Fruit fly (Drosophila melanogaster) whole organism, embryonic: ENCODE data around the gene CG34334.

Source experiments
- CG5953 ChIP-seq: fragments of 200-800 bp; sonication (Bioruptor generic); IDR thresholded peaks from 2 replicates; pipeline ENCODE4 v1.3.6; 2022; ENCODE audit warnings: missing biosample characterization, missing genetic modification characterization
- Mad ChIP-seq: fragments of 200-800 bp; sonication (Bioruptor generic); optimal IDR thresholded peaks from 2 replicates; lab custom pipeline; 2016; ENCODE audit warnings: missing biosample characterization, missing genetic modification characterization
- Sox102F ChIP-seq: fragments of 200-800 bp; sonication (Bioruptor generic); optimal IDR thresholded peaks from 2 replicates; lab custom pipeline; 2018; ENCODE audit warnings: missing biosample characterization, mild to moderate bottlenecking, missing genetic modification characterization, moderate library complexity
- bowl ChIP-seq: fragments of 200-800 bp; sonication (Bioruptor generic); IDR thresholded peaks from 2 replicates; pipeline ENCODE4 v1.3.6; 2022; ENCODE audit warnings: missing biosample characterization, missing genetic modification characterization
- kay ChIP-seq: fragments of 200-800 bp; sonication (Bioruptor generic); optimal IDR thresholded peaks from 2 replicates; lab custom pipeline; 2016; ENCODE audit warnings: missing biosample characterization, missing genetic modification characterization
- lmd ChIP-seq: fragments of 200-800 bp; sonication (Bioruptor generic); IDR thresholded peaks from 2 replicates; pipeline ENCODE4 v1.3.6; 2022; ENCODE audit warnings: missing biosample characterization, missing genetic modification characterization
- pan ChIP-seq, 4 experiments: fragments of >200 bp in 3 of 4; fragments of 200-800 bp in 1 of 4; sonication (Bioruptor generic) in 1 of 4; optimal IDR thresholded peaks in 3 of 4; IDR thresholded peaks in 1 of 4; 2 replicates each; pipeline versions ENCODE4 v1.3.6 to Lab custom; 2017 to 2022; ENCODE audit warnings: missing biosample characterization in 2 of 4, missing genetic modification characterization in 2 of 4, mixed read lengths in 1 of 4
- sima ChIP-seq: fragments of 200-800 bp; sonication (Bioruptor generic); optimal IDR thresholded peaks from 2 replicates; lab custom pipeline; 2016; ENCODE audit warnings: missing biosample characterization, missing genetic modification characterization
- slp2 ChIP-seq: fragments of 200-800 bp; sonication (Bioruptor generic); optimal IDR thresholded peaks from 2 replicates; lab custom pipeline; 2016; ENCODE audit warnings: missing biosample characterization, missing genetic modification characterization

- TF ChIP-seq lmd (GFP tag; lab: Robert Waterston, UW) = peak; percentile 73
- peak; percentile 49; the same call in 1 of the 2 replicates for TF ChIP-seq CG5953 (GFP tag; lab: Robert Waterston, UW)
- peak; percentile 79 for TF ChIP-seq Sox102F (GFP tag; lab: Kevin White, UChicago)
- TF ChIP-seq kay = no peak
- TF ChIP-seq slp2 (GFP tag; lab: Kevin White, UChicago) = peak; percentile 24
- no peak for TF ChIP-seq sima (GFP tag; lab: Kevin White, UChicago)
- no peak for TF ChIP-seq Mad (GFP tag; lab: Kevin White, UChicago)
- no peak for TF ChIP-seq pan (optimal IDR thresholded peaks at IDR 0.05; lab: Kevin White, UChicago)
- TF ChIP-seq pan (GFP tag; optimal IDR thresholded peaks at IDR 0.05 in 1 of 2, IDR thresholded peaks at IDR 0.05 in 1 of 2) = peak in 1 of 2 experiments; percentile 48
- TF ChIP-seq bowl (GFP tag; lab: Robert Waterston, UW) = no peak; the same call in 1 of the 2 replicates
These were observed 39.1 kb upstream of the CG34334 start for dm6 chrX:22833534-22833933.
